Fruit fly (Drosophila melanogaster) whole organism, embryonic: Measurements from ENCODE around the gene ana1.

Experiments used
- Awh ChIP-seq: fragments of 200-800 bp; sonication (Bioruptor generic); IDR thresholded peaks from 2 replicates; pipeline ENCODE4, ENCODE4 v1.3.6; 2022; ENCODE audit warnings: missing biosample characterization, missing genetic modification characterization
- Bdp1 ChIP-seq: fragments of 200-800 bp; sonication (Bioruptor generic); optimal IDR thresholded peaks from 3 replicates; lab custom pipeline; 2016; ENCODE audit warnings: missing biosample characterization, missing genetic modification characterization
- CG10366 ChIP-seq: fragments of 200-800 bp; sonication (Bioruptor generic); IDR thresholded peaks from 2 replicates; pipeline ENCODE4 v1.3.6; 2022; ENCODE audit warnings: missing biosample characterization, missing genetic modification characterization
- CG10654 ChIP-seq: fragments of 200-800 bp; sonication (Bioruptor generic); optimal IDR thresholded peaks from 2 replicates; lab custom pipeline; 2016; ENCODE audit warnings: missing biosample characterization, missing genetic modification characterization
- CG11560 ChIP-seq: fragments of 200-800 bp; sonication (Bioruptor generic); IDR thresholded peaks from 3 replicates; pipeline ENCODE4 v1.3.6; 2022; ENCODE audit warnings: missing biosample characterization, missing genetic modification characterization
- CG12236 ChIP-seq: fragments of 200-800 bp; sonication (Bioruptor generic); optimal IDR thresholded peaks from 2 replicates; lab custom pipeline; 2016; ENCODE audit warnings: missing biosample characterization, missing genetic modification characterization
- CG14050 ChIP-seq: fragments of 200-800 bp; sonication (Bioruptor generic); IDR thresholded peaks from 3 replicates; pipeline ENCODE4 v1.3.6; 2022; ENCODE audit warnings: missing biosample characterization, missing genetic modification characterization
- CG17385 ChIP-seq: fragments of 200-800 bp; sonication (Bioruptor generic); optimal IDR thresholded peaks from 3 replicates; lab custom pipeline; 2018; ENCODE audit warnings: missing biosample characterization, mild to moderate bottlenecking, missing genetic modification characterization
- CG2199 ChIP-seq: fragments of 200-800 bp; sonication (Bioruptor generic); IDR thresholded peaks from 3 replicates; pipeline ENCODE4 v1.3.6; 2022; ENCODE audit warnings: missing biosample characterization, missing genetic modification characterization
- CG2202 ChIP-seq: fragments of 200-800 bp; sonication (Bioruptor generic); optimal IDR thresholded peaks from 2 replicates; lab custom pipeline; 2018; ENCODE audit warnings: missing biosample characterization, mild to moderate bottlenecking, missing genetic modification characterization
- CG32532 ChIP-seq: fragments of 200-800 bp; sonication (Bioruptor generic); IDR thresholded peaks from 2 replicates; pipeline ENCODE4 v1.3.6; 2022; ENCODE audit warnings: missing biosample characterization, missing genetic modification characterization
- CG4424 ChIP-seq: fragments of 200-800 bp; sonication (Bioruptor generic); optimal IDR thresholded peaks from 3 replicates; lab custom pipeline; 2016; ENCODE audit warnings: missing biosample characterization, missing genetic modification characterization
- CG4730 ChIP-seq: fragments of 200-800 bp; sonication (Bioruptor generic); IDR thresholded peaks from 2 replicates; pipeline ENCODE4 v1.3.6; 2022; ENCODE audit warnings: missing biosample characterization, missing genetic modification characterization
- CG5180 ChIP-seq: fragments of 200-800 bp; sonication (Bioruptor generic); optimal IDR thresholded peaks from 3 replicates; lab custom pipeline; 2017; ENCODE audit warnings: missing biosample characterization, missing genetic modification characterization, mild to moderate bottlenecking, moderate library complexity, missing genetic modification reagents
- CG7963 ChIP-seq: fragments of 200-800 bp; sonication (Bioruptor generic); IDR thresholded peaks from 3 replicates; pipeline ENCODE4 v1.3.6; 2022; ENCODE audit warnings: missing biosample characterization, missing genetic modification characterization; ENCODE audit not compliant: partially characterized antibody
- CG8388 ChIP-seq: fragments of 200-800 bp; sonication (Bioruptor generic); optimal IDR thresholded peaks from 2 replicates; lab custom pipeline; 2019; ENCODE audit warnings: missing biosample characterization, mild to moderate bottlenecking, missing genetic modification characterization, moderate library complexity
- CG8478 ChIP-seq: fragments of >200 bp; optimal IDR thresholded peaks from 2 replicates; lab custom pipeline; 2018
- CkIIα-i1 ChIP-seq: fragments of 200-800 bp; sonication (Bioruptor generic); IDR thresholded peaks from 2 replicates; pipeline ENCODE4 v1.3.6; 2022; ENCODE audit warnings: missing biosample characterization, missing genetic modification characterization
- Elba2 ChIP-seq: fragments of 200-800 bp; sonication (Bioruptor generic); optimal IDR thresholded peaks from 3 replicates; lab custom pipeline; 2016; ENCODE audit warnings: missing biosample characterization, missing genetic modification characterization
- Ets97D ChIP-seq: fragments of 200-800 bp; sonication (Bioruptor generic); optimal IDR thresholded peaks from 3 replicates; lab custom pipeline; 2016; ENCODE audit warnings: missing biosample characterization, missing genetic modification characterization
- Fer1 ChIP-seq: fragments of 200-800 bp; sonication (Bioruptor generic); optimal IDR thresholded peaks from 2 replicates; lab custom pipeline; 2017; ENCODE audit warnings: missing biosample characterization, mild to moderate bottlenecking, missing genetic modification characterization
- Fer2 ChIP-seq: fragments of 200-800 bp; sonication (Bioruptor generic); optimal IDR thresholded peaks from 2 replicates; lab custom pipeline; 2018; ENCODE audit warnings: missing biosample characterization, mild to moderate bottlenecking, missing genetic modification characterization, moderate library complexity
- HLH54F ChIP-seq: fragments of 200-800 bp; sonication (Bioruptor generic); optimal IDR thresholded peaks from 3 replicates; lab custom pipeline; 2016; ENCODE audit warnings: missing biosample characterization, missing genetic modification characterization
- Hr78 ChIP-seq, 2 experiments: fragments of 200-800 bp in 1 of 2; fragments of >200 bp in 1 of 2; sonication (Bioruptor generic) in 1 of 2; optimal IDR thresholded peaks; 2 replicates each; lab custom pipeline; 2017 to 2019; ENCODE audit warnings: missing biosample characterization in 2 of 2, missing genetic modification characterization in 2 of 2, mild to moderate bottlenecking in 1 of 2, moderate library complexity in 1 of 2
- NfI ChIP-seq: fragments of 200-800 bp; sonication (Bioruptor generic); optimal IDR thresholded peaks from 3 replicates; lab custom pipeline; 2018; ENCODE audit warnings: missing biosample characterization, mild to moderate bottlenecking, missing genetic modification characterization, moderate library complexity
- Six4 ChIP-seq: fragments of 200-800 bp; sonication (Bioruptor generic); optimal IDR thresholded peaks from 2 replicates; lab custom pipeline; 2016; ENCODE audit warnings: missing biosample characterization, missing genetic modification characterization
- Sry-β ChIP-seq: fragments of 200-800 bp; sonication (Bioruptor generic); optimal IDR thresholded peaks from 2 replicates; lab custom pipeline; 2018; ENCODE audit warnings: missing biosample characterization, mild to moderate bottlenecking, missing genetic modification characterization, moderate library complexity
- TFAM ChIP-seq: fragments of 200-800 bp; sonication (Bioruptor generic); optimal IDR thresholded peaks from 2 replicates; lab custom pipeline; 2017; ENCODE audit warnings: missing biosample characterization, missing genetic modification characterization, inconsistent platforms
- Tbp ChIP-seq: fragments of >200 bp; optimal IDR thresholded peaks from 2 replicates; lab custom pipeline; 2018; ENCODE audit warnings: missing biosample characterization, missing genetic modification characterization
- Xbp1 ChIP-seq: fragments of 200-800 bp; sonication (Bioruptor generic); optimal IDR thresholded peaks from 3 replicates; lab custom pipeline; 2016; ENCODE audit warnings: missing biosample characterization, mild to moderate bottlenecking, missing genetic modification characterization
- al ChIP-seq: fragments of 200-800 bp; sonication (Bioruptor generic); IDR thresholded peaks from 2 replicates; pipeline ENCODE4 v1.3.6; 2022; ENCODE audit warnings: missing biosample characterization, missing genetic modification characterization
- amos ChIP-seq: fragments of 200-800 bp; sonication (Bioruptor generic); IDR thresholded peaks from 2 replicates; pipeline ENCODE4 v1.3.6; 2022; ENCODE audit warnings: missing biosample characterization, missing genetic modification characterization; ENCODE audit not compliant: partially characterized antibody
- cato ChIP-seq: fragments of 200-800 bp; sonication (Bioruptor generic); optimal IDR thresholded peaks from 2 replicates; lab custom pipeline; 2016; ENCODE audit warnings: missing biosample characterization, missing genetic modification characterization, borderline replicate concordance
- caup ChIP-seq: fragments of 200-800 bp; sonication (Bioruptor generic); optimal IDR thresholded peaks from 3 replicates; lab custom pipeline; 2017; ENCODE audit warnings: missing biosample characterization, mild to moderate bottlenecking, missing genetic modification characterization, moderate library complexity; ENCODE audit not compliant: severe bottlenecking
- chm ChIP-seq: fragments of 200-800 bp; sonication (Bioruptor generic); IDR thresholded peaks from 2 replicates; pipeline ENCODE4 v1.3.6; 2022; ENCODE audit warnings: missing biosample characterization, missing genetic modification characterization
- chn ChIP-seq: fragments of 200-800 bp; sonication (Bioruptor generic); optimal IDR thresholded peaks from 2 replicates; lab custom pipeline; 2016; ENCODE audit warnings: missing biosample characterization, missing genetic modification characterization
- croc ChIP-seq: fragments of 200-800 bp; sonication (Bioruptor generic); conservative IDR thresholded peaks from 3 replicates; pipeline ENCODE4 v1.3.6; 2022; ENCODE audit warnings: missing biosample characterization, missing genetic modification characterization
- dmrt99B ChIP-seq: fragments of 200-800 bp; sonication (Bioruptor generic); optimal IDR thresholded peaks from 2 replicates; lab custom pipeline; 2018; ENCODE audit warnings: missing biosample characterization, mild to moderate bottlenecking, missing genetic modification characterization, moderate library complexity
- eve ChIP-seq, 2 experiments: fragments of >200 bp; optimal IDR thresholded peaks; 2 replicates each; lab custom pipeline; 2017; ENCODE audit warnings: missing biosample characterization in 2 of 2, missing genetic modification characterization in 2 of 2
- fu2 ChIP-seq: fragments of 200-800 bp; sonication (Bioruptor generic); optimal IDR thresholded peaks from 2 replicates; lab custom pipeline; 2016; ENCODE audit warnings: missing biosample characterization, missing genetic modification characterization
- gsb-n ChIP-seq: fragments of 200-800 bp; sonication (Bioruptor generic); optimal IDR thresholded peaks from 3 replicates; lab custom pipeline; 2018; ENCODE audit warnings: missing biosample characterization, mild to moderate bottlenecking, missing genetic modification characterization
- ken ChIP-seq: fragments of 200-800 bp; sonication (Bioruptor generic); IDR thresholded peaks from 3 replicates; pipeline ENCODE4 v1.3.6; 2022; ENCODE audit warnings: missing biosample characterization, missing genetic modification characterization
- knrl ChIP-seq: fragments of 200-800 bp; sonication (Bioruptor generic); IDR thresholded peaks from 3 replicates; pipeline ENCODE4 v1.3.6; 2022; ENCODE audit warnings: missing biosample characterization, missing genetic modification characterization; ENCODE audit not compliant: partially characterized antibody
- lilli ChIP-seq: fragments of 200-800 bp; sonication (Bioruptor generic); optimal IDR thresholded peaks from 3 replicates; lab custom pipeline; 2016; ENCODE audit warnings: missing biosample characterization, missing genetic modification characterization
- schlank ChIP-seq: fragments of 200-800 bp; sonication (Bioruptor generic); optimal IDR thresholded peaks from 2 replicates; lab custom pipeline; 2018; ENCODE audit warnings: missing biosample characterization, mild to moderate bottlenecking, missing genetic modification characterization
- sna ChIP-seq: fragments of 200-800 bp; sonication (Bioruptor generic); IDR thresholded peaks from 2 replicates; pipeline ENCODE4 v1.3.6; 2022; ENCODE audit warnings: missing biosample characterization, missing genetic modification characterization; ENCODE audit not compliant: partially characterized antibody
- sob ChIP-seq: fragments of 200-800 bp; sonication (Bioruptor generic); IDR thresholded peaks from 2 replicates; pipeline ENCODE4 v1.3.6; 2022; ENCODE audit warnings: missing biosample characterization, missing genetic modification characterization
- stc ChIP-seq: fragments of 200-800 bp; sonication (Bioruptor generic); IDR thresholded peaks from 2 replicates; pipeline ENCODE4 v1.3.6; 2022; ENCODE audit warnings: missing biosample characterization, missing genetic modification characterization
- tin ChIP-seq: fragments of 200-800 bp; sonication (Bioruptor generic); optimal IDR thresholded peaks from 3 replicates; lab custom pipeline; 2016; ENCODE audit warnings: missing biosample characterization, missing genetic modification characterization
- z ChIP-seq: fragments of 200-800 bp; sonication (Bioruptor generic); IDR thresholded peaks from 3 replicates; pipeline ENCODE4 v1.3.6; 2022; ENCODE audit warnings: missing biosample characterization, missing genetic modification characterization

Gene ana1

DNA sequence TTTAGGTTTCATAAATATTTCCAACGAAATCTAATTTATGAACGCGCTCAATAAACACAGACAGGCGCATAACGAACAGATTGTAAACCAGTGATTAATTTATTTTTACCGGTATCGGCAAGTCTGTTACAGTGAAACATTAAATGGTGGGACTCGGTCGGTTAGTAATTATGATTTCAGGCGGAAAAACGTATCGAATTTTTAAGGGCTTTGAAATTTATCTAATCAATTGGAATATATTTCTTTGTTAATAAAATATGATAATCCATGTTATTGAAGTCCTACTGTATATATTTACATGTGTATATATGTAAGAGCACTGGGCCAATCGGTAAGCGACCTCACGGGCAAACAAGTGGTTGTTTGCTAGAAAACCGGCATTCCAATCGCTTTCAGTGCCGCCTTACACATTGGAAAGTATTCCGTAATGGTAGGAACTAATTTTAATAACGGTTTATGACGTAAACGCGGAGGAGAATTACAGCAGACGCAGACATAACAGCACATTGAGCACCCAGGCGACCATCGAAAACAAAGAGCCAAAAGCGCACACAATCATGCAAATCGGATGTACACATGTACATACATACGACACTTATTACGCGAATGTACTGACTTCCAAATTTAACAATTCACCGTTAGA is 12.8 kb downstream of the ana1 start (continued):
- TF ChIP-seq eve (GFP tag; optimal IDR thresholded peaks at IDR 0.05; lab: Kevin White, UChicago): no peak
- peak; percentile 83 for TF ChIP-seq Six4
- peak; percentile 98 for TF ChIP-seq CG32532 (GFP tag; lab: Robert Waterston, UW)
- peak; percentile 85 for TF ChIP-seq HLH54F (GFP tag; lab: Kevin White, UChicago)
- peak; percentile 94 for TF ChIP-seq Fer1 (GFP tag; lab: Kevin White, UChicago)
- peak; percentile 83 for TF ChIP-seq chn
- TF ChIP-seq gsb-n: no peak
- peak; percentile 38 for TF ChIP-seq CG2202 (tag; lab: Kevin White, UChicago)
- TF ChIP-seq al (GFP tag; lab: Robert Waterston, UW): peak; percentile 95
- no peak for TF ChIP-seq Tbp (GFP tag; lab: Kevin White, UChicago)
- no peak for TF ChIP-seq amos (GFP tag; lab: Robert Waterston, UW)
- peak; percentile 92 for TF ChIP-seq caup
- peak; percentile 93; the same call in 1 of the 2 replicates for TF ChIP-seq chm (GFP tag; lab: Robert Waterston, UW)
- peak; percentile 92 for TF ChIP-seq ken (GFP tag; lab: Robert Waterston, UW)
- peak; percentile 71 for TF ChIP-seq CG10654 (GFP tag; lab: Kevin White, UChicago)
- TF ChIP-seq Bdp1 (GFP tag; lab: Kevin White, UChicago): peak; percentile 78
- TF ChIP-seq lilli (GFP tag; lab: Kevin White, UChicago): peak; percentile 98
- TF ChIP-seq knrl (GFP tag; lab: Robert Waterston, UW): no peak
- no peak for TF ChIP-seq CG8478 (lab: Kevin White, UChicago)
- no peak for TF ChIP-seq Elba2 (GFP tag; lab: Kevin White, UChicago)
- TF ChIP-seq tin (GFP tag; lab: Kevin White, UChicago): peak; percentile 94
- TF ChIP-seq Hr78 (GFP tag; optimal IDR thresholded peaks at IDR 0.05; lab: Kevin White, UChicago): peak in 1 of 2 experiments; percentile 70
- peak; percentile 94 for TF ChIP-seq stc (GFP tag; lab: Robert Waterston, UW)
- TF ChIP-seq dmrt99B (tag; lab: Kevin White, UChicago): peak; percentile 95
- TF ChIP-seq CG14050 (GFP tag; lab: Robert Waterston, UW): peak; percentile 92
- TF ChIP-seq CG11560 (tag; lab: Robert Waterston, UW): peak; percentile 75; the same call in 2 of the 3 replicates
- TF ChIP-seq Awh (GFP tag; lab: Robert Waterston, UW): peak; percentile 94
- TF ChIP-seq TFAM (GFP tag; lab: Kevin White, UChicago): no peak
- TF ChIP-seq Sry-β (GFP tag; lab: Kevin White, UChicago): no peak
- TF ChIP-seq z: no peak
- no peak for TF ChIP-seq sna (GFP tag; lab: Robert Waterston, UW)
- peak; percentile 70 for TF ChIP-seq CG8388 (GFP tag; lab: Kevin White, UChicago)
- TF ChIP-seq cato: peak; percentile 75
- peak; percentile 78 for TF ChIP-seq CkIIα-i1 (GFP tag; lab: Robert Waterston, UW)
- peak; percentile 62 for TF ChIP-seq CG12236 (GFP tag; lab: Kevin White, UChicago)
- peak; percentile 95 for TF ChIP-seq Xbp1 (GFP tag; lab: Kevin White, UChicago)
- TF ChIP-seq schlank (tag; lab: Kevin White, UChicago): peak; percentile 83
- TF ChIP-seq CG4424 (GFP tag; lab: Kevin White, UChicago): peak; percentile 71
- TF ChIP-seq Fer2 (tag; lab: Kevin White, UChicago): peak; percentile 92
- TF ChIP-seq Ets97D: peak; percentile 78
- TF ChIP-seq CG7963 (GFP tag; lab: Robert Waterston, UW): no peak
- peak; percentile 94 for TF ChIP-seq CG10366
- peak; percentile 97 for TF ChIP-seq NfI (GFP tag; lab: Kevin White, UChicago)
- peak; percentile 94 for TF ChIP-seq CG4730 (GFP tag; lab: Robert Waterston, UW)
- TF ChIP-seq fu2 (GFP tag; lab: Kevin White, UChicago): peak; percentile 88
- peak; percentile 93 for TF ChIP-seq CG17385 (GFP tag; lab: Kevin White, UChicago)
- peak; percentile 90; the same call in 2 of the 3 replicates for TF ChIP-seq CG2199 (GFP tag; lab: Robert Waterston, UW)
- peak; percentile 2 for TF ChIP-seq CG5180 (GFP tag; lab: Kevin White, UChicago)
- TF ChIP-seq croc: peak; percentile 65
- TF ChIP-seq sob (GFP tag; lab: Robert Waterston, UW): peak; percentile 97
